Fruit fly (Drosophila melanogaster) whole organism, embryonic: ENCODE data around the gene ND-B18.
A peak's percentile ranks its signal among the peaks of the same experiment; 100 is the strongest.

Source experiments
- Bdp1 ChIP-seq: fragments of 200-800 bp; sonication (Bioruptor generic); optimal IDR thresholded peaks from 3 replicates; lab custom pipeline; 2016; ENCODE audit warnings: missing biosample characterization, missing genetic modification characterization
- BtbVII ChIP-seq: fragments of 200-800 bp; sonication (Bioruptor generic); optimal IDR thresholded peaks from 3 replicates; lab custom pipeline; 2017; ENCODE audit warnings: missing biosample characterization, mild to moderate bottlenecking, missing genetic modification characterization
- CG10366 ChIP-seq: fragments of 200-800 bp; sonication (Bioruptor generic); IDR thresholded peaks from 2 replicates; pipeline ENCODE4 v1.3.6; 2022; ENCODE audit warnings: missing biosample characterization, missing genetic modification characterization
- CG10543 ChIP-seq: fragments of 200-800 bp; sonication (Bioruptor generic); optimal IDR thresholded peaks from 3 replicates; lab custom pipeline; 2017; ENCODE audit warnings: missing biosample characterization, mild to moderate bottlenecking, missing genetic modification characterization, moderate library complexity
- CG11093 ChIP-seq: fragments of 200-800 bp; sonication (Bioruptor generic); IDR thresholded peaks from 3 replicates; pipeline ENCODE4 v1.3.6; 2022; ENCODE audit warnings: missing biosample characterization, missing genetic modification characterization
- CG11560 ChIP-seq: fragments of 200-800 bp; sonication (Bioruptor generic); IDR thresholded peaks from 3 replicates; pipeline ENCODE4 v1.3.6; 2022; ENCODE audit warnings: missing biosample characterization, missing genetic modification characterization
- CG12236 ChIP-seq: fragments of 200-800 bp; sonication (Bioruptor generic); optimal IDR thresholded peaks from 2 replicates; lab custom pipeline; 2016; ENCODE audit warnings: missing biosample characterization, missing genetic modification characterization
- CG12942 ChIP-seq: fragments of 200-800 bp; sonication (Bioruptor generic); optimal IDR thresholded peaks from 3 replicates; lab custom pipeline; 2016; ENCODE audit warnings: missing biosample characterization, missing genetic modification characterization
- CG13287 ChIP-seq: fragments of 200-800 bp; sonication (Bioruptor generic); IDR thresholded peaks from 2 replicates; pipeline ENCODE4 v1.3.6; 2022; ENCODE audit warnings: missing biosample characterization, missing genetic modification characterization; ENCODE audit not compliant: partially characterized antibody
- CG15269 ChIP-seq: fragments of 200-800 bp; sonication (Bioruptor generic); optimal IDR thresholded peaks from 2 replicates; lab custom pipeline; 2018; ENCODE audit warnings: missing biosample characterization, mild to moderate bottlenecking, missing genetic modification characterization, moderate library complexity
- CG15601 ChIP-seq: fragments of 200-800 bp; sonication (Bioruptor generic); optimal IDR thresholded peaks from 3 replicates; lab custom pipeline; 2019; ENCODE audit warnings: missing biosample characterization, mild to moderate bottlenecking, missing genetic modification characterization, moderate library complexity
- CG16779 ChIP-seq: fragments of 200-800 bp; sonication (Bioruptor generic); IDR thresholded peaks from 2 replicates; pipeline ENCODE4 v1.3.6; 2022; ENCODE audit warnings: missing biosample characterization, missing genetic modification characterization
- CG17186 ChIP-seq: fragments of 200-800 bp; sonication (Bioruptor generic); optimal IDR thresholded peaks from 3 replicates; lab custom pipeline; 2017; ENCODE audit warnings: missing biosample characterization, missing genetic modification reagents, missing genetic modification characterization
- CG2129 ChIP-seq: fragments of 200-800 bp; sonication (Bioruptor generic); IDR thresholded peaks from 2 replicates; pipeline ENCODE4 v1.3.6; 2022; ENCODE audit warnings: missing biosample characterization, missing genetic modification characterization; ENCODE audit not compliant: partially characterized antibody
- CG2678 ChIP-seq: fragments of 200-800 bp; sonication (Bioruptor generic); optimal IDR thresholded peaks from 3 replicates; lab custom pipeline; 2019; ENCODE audit warnings: missing biosample characterization, mild to moderate bottlenecking, missing genetic modification characterization, moderate library complexity
- CG43689 ChIP-seq: fragments of 200-800 bp; sonication (Bioruptor generic); IDR thresholded peaks from 2 replicates; pipeline ENCODE4 v1.3.6; 2022; ENCODE audit warnings: missing biosample characterization, missing genetic modification characterization
- CG5180 ChIP-seq: fragments of 200-800 bp; sonication (Bioruptor generic); optimal IDR thresholded peaks from 3 replicates; lab custom pipeline; 2017; ENCODE audit warnings: missing biosample characterization, missing genetic modification characterization, mild to moderate bottlenecking, moderate library complexity, missing genetic modification reagents
- CG6683 ChIP-seq: fragments of 200-800 bp; sonication (Bioruptor generic); optimal IDR thresholded peaks from 2 replicates; lab custom pipeline; 2017; ENCODE audit warnings: missing biosample characterization, mild to moderate bottlenecking, missing genetic modification characterization, missing genetic modification reagents
- CG7357 ChIP-seq: fragments of 200-800 bp; sonication (Bioruptor generic); IDR thresholded peaks from 3 replicates; pipeline ENCODE4 v1.3.6; 2022; ENCODE audit warnings: missing biosample characterization, missing genetic modification characterization
- CG7928 ChIP-seq: fragments of 200-800 bp; sonication (Bioruptor generic); optimal IDR thresholded peaks from 2 replicates; lab custom pipeline; 2017; ENCODE audit warnings: missing biosample characterization, mild to moderate bottlenecking, missing genetic modification characterization
- CG7987 ChIP-seq: fragments of 200-800 bp; sonication (Bioruptor generic); optimal IDR thresholded peaks from 2 replicates; lab custom pipeline; 2018; ENCODE audit warnings: missing biosample characterization, mild to moderate bottlenecking, missing genetic modification characterization, moderate library complexity
- CG8944 ChIP-seq: fragments of 200-800 bp; sonication (Bioruptor generic); optimal IDR thresholded peaks from 3 replicates; lab custom pipeline; 2016; ENCODE audit warnings: missing biosample characterization, missing genetic modification characterization
- CTCF ChIP-seq: fragments of 200-800 bp; sonication (Bioruptor generic); optimal IDR thresholded peaks from 2 replicates; lab custom pipeline; 2017; ENCODE audit warnings: missing biosample characterization, mild to moderate bottlenecking, missing genetic modification characterization, moderate library complexity
- D ChIP-seq, 2 experiments: fragments of 200-800 bp in 1 of 2; fragments of >200 bp in 1 of 2; sonication (Bioruptor generic) in 1 of 2; optimal IDR thresholded peaks; 2 replicates in 1 of 2; 3 replicates in 1 of 2; lab custom pipeline; 2017; ENCODE audit warnings: mild to moderate bottlenecking in 1 of 2, missing biosample characterization in 1 of 2, missing genetic modification characterization in 1 of 2, missing genetic modification reagents in 1 of 2
- Ets97D ChIP-seq: fragments of 200-800 bp; sonication (Bioruptor generic); optimal IDR thresholded peaks from 3 replicates; lab custom pipeline; 2016; ENCODE audit warnings: missing biosample characterization, missing genetic modification characterization
- Fer1 ChIP-seq: fragments of 200-800 bp; sonication (Bioruptor generic); optimal IDR thresholded peaks from 2 replicates; lab custom pipeline; 2017; ENCODE audit warnings: missing biosample characterization, mild to moderate bottlenecking, missing genetic modification characterization
- Fer3 ChIP-seq: fragments of 200-800 bp; sonication (Bioruptor generic); optimal IDR thresholded peaks from 2 replicates; lab custom pipeline; 2018; ENCODE audit warnings: missing biosample characterization, mild to moderate bottlenecking, missing genetic modification characterization, moderate library complexity
- HLHmδ ChIP-seq: fragments of 200-800 bp; sonication (Bioruptor generic); optimal IDR thresholded peaks from 2 replicates; lab custom pipeline; 2018; ENCODE audit warnings: missing biosample characterization, mild to moderate bottlenecking, missing genetic modification characterization, moderate library complexity
- Hr39 ChIP-seq: fragments of >200 bp; optimal IDR thresholded peaks from 2 replicates; lab custom pipeline; 2017
- Max ChIP-seq: fragments of 200-800 bp; sonication (Bioruptor generic); optimal IDR thresholded peaks from 2 replicates; lab custom pipeline; 2016; ENCODE audit warnings: missing biosample characterization, mild to moderate bottlenecking, missing genetic modification characterization
- Meics ChIP-seq: fragments of 200-800 bp; sonication (Bioruptor generic); optimal IDR thresholded peaks from 2 replicates; lab custom pipeline; 2017; ENCODE audit warnings: missing biosample characterization, mild to moderate bottlenecking, missing genetic modification characterization
- Oaz ChIP-seq: fragments of 200-800 bp; sonication (Bioruptor generic); IDR thresholded peaks from 2 replicates; pipeline ENCODE4 v1.3.6; 2022; ENCODE audit warnings: missing biosample characterization, missing genetic modification characterization
- Sox100B ChIP-seq: fragments of 200-800 bp; sonication (Bioruptor generic); optimal IDR thresholded peaks from 3 replicates; lab custom pipeline; 2018; ENCODE audit warnings: missing biosample characterization, mild to moderate bottlenecking, missing genetic modification characterization
- Sox102F ChIP-seq: fragments of 200-800 bp; sonication (Bioruptor generic); optimal IDR thresholded peaks from 2 replicates; lab custom pipeline; 2018; ENCODE audit warnings: missing biosample characterization, mild to moderate bottlenecking, missing genetic modification characterization, moderate library complexity
- bsh ChIP-seq, 2 experiments: fragments of 200-800 bp; sonication (Bioruptor generic); optimal IDR thresholded peaks; 2 replicates each; lab custom pipeline; 2017 to 2018; ENCODE audit warnings: mild to moderate bottlenecking in 2 of 2, missing biosample characterization in 2 of 2, missing genetic modification characterization in 2 of 2, moderate library complexity in 1 of 2
- cg ChIP-seq: fragments of 200-800 bp; sonication (Bioruptor generic); optimal IDR thresholded peaks from 3 replicates; lab custom pipeline; 2019; ENCODE audit warnings: missing biosample characterization, mild to moderate bottlenecking, missing genetic modification characterization, moderate library complexity
- crp ChIP-seq, 2 experiments: fragments of 200-800 bp; sonication (Bioruptor generic); optimal IDR thresholded peaks; 2 replicates in 1 of 2; 3 replicates in 1 of 2; lab custom pipeline; 2017; ENCODE audit warnings: missing biosample characterization in 2 of 2, missing genetic modification characterization in 2 of 2, mild to moderate bottlenecking in 1 of 2, moderate library complexity in 1 of 2
- dm ChIP-seq: fragments of 200-800 bp; sonication (Bioruptor generic); optimal IDR thresholded peaks from 3 replicates; lab custom pipeline; 2016; ENCODE audit warnings: missing biosample characterization, missing genetic modification characterization
- emc ChIP-seq: fragments of 200-800 bp; sonication (Bioruptor generic); optimal IDR thresholded peaks from 2 replicates; lab custom pipeline; 2016; ENCODE audit warnings: missing biosample characterization, missing genetic modification characterization
- ems ChIP-seq: fragments of 200-800 bp; sonication (Bioruptor generic); optimal IDR thresholded peaks from 3 replicates; lab custom pipeline; 2016; ENCODE audit warnings: missing biosample characterization, missing genetic modification characterization
- en ChIP-seq: fragments of 200-800 bp; sonication (Bioruptor generic); optimal IDR thresholded peaks from 2 replicates; lab custom pipeline; 2016; ENCODE audit warnings: missing biosample characterization, missing genetic modification characterization
- fd3F ChIP-seq: fragments of 200-800 bp; sonication (Bioruptor generic); optimal IDR thresholded peaks from 2 replicates; lab custom pipeline; 2018; ENCODE audit warnings: missing biosample characterization, mild to moderate bottlenecking, missing genetic modification characterization, moderate library complexity
- gcm ChIP-seq: fragments of 200-800 bp; sonication (Bioruptor generic); optimal IDR thresholded peaks from 2 replicates; lab custom pipeline; 2019; ENCODE audit warnings: missing biosample characterization, mild to moderate bottlenecking, missing genetic modification characterization, moderate library complexity
- grau ChIP-seq: fragments of 200-800 bp; optimal IDR thresholded peaks from 3 replicates; lab custom pipeline; 2019; ENCODE audit warnings: missing biosample characterization, mild to moderate bottlenecking, missing genetic modification characterization, moderate library complexity
- luna ChIP-seq: fragments of 200-800 bp; sonication (Bioruptor generic); optimal IDR thresholded peaks from 2 replicates; lab custom pipeline; 2016; ENCODE audit warnings: missing biosample characterization, missing genetic modification characterization
- mirr ChIP-seq: fragments of 200-800 bp; sonication (Bioruptor generic); optimal IDR thresholded peaks from 3 replicates; lab custom pipeline; 2018; ENCODE audit warnings: missing biosample characterization, mild to moderate bottlenecking, missing genetic modification characterization
- phol ChIP-seq: fragments of 200-800 bp; sonication (Bioruptor generic); optimal IDR thresholded peaks from 3 replicates; lab custom pipeline; 2018; ENCODE audit warnings: missing biosample characterization, mild to moderate bottlenecking, missing genetic modification characterization, moderate library complexity
- pnt ChIP-seq: fragments of 200-800 bp; sonication (Bioruptor generic); optimal IDR thresholded peaks from 3 replicates; lab custom pipeline; 2016; ENCODE audit warnings: missing biosample characterization, missing genetic modification characterization
- sd ChIP-seq: fragments of 200-800 bp; sonication (Bioruptor generic); optimal IDR thresholded peaks from 3 replicates; lab custom pipeline; 2018; ENCODE audit warnings: missing biosample characterization, mild to moderate bottlenecking, missing genetic modification characterization, moderate library complexity
- slp2 ChIP-seq: fragments of 200-800 bp; sonication (Bioruptor generic); optimal IDR thresholded peaks from 2 replicates; lab custom pipeline; 2016; ENCODE audit warnings: missing biosample characterization, missing genetic modification characterization
- ssp ChIP-seq: fragments of 200-800 bp; sonication (Bioruptor generic); IDR thresholded peaks from 2 replicates; pipeline ENCODE4 v1.3.6; 2022; ENCODE audit warnings: missing biosample characterization, missing genetic modification characterization
- ttk ChIP-seq: fragments of 200-800 bp; sonication (Bioruptor generic); IDR thresholded peaks from 2 replicates; pipeline ENCODE4 v2.1.2; 2022; ENCODE audit warnings: missing biosample characterization, missing genetic modification characterization

Gene ND-B18

dm6 chrX:15026897-15027296 lies 36.6 kb upstream of the ND-B18 start:
- TF ChIP-seq Fer1 (GFP tag; lab: Kevin White, UChicago) (no peak), luna (GFP tag; lab: Kevin White, UChicago) (no peak), pnt (GFP tag; lab: Kevin White, UChicago) (peak; percentile 5), Max (GFP tag; lab: Kevin White, UChicago) (no peak), CG7357 (no peak), gcm (GFP tag; lab: Kevin White, UChicago) (no peak), HLHmδ (GFP tag; lab: Kevin White, UChicago) (no peak), bsh (GFP tag; optimal IDR thresholded peaks at IDR 0.05; lab: Kevin White, UChicago) (peak in 1 of 2 experiments; percentile 32), ems (GFP tag; lab: Kevin White, UChicago) (no peak), CG17186 (GFP tag; lab: Kevin White, UChicago) (no peak), dm (GFP tag; lab: Kevin White, UChicago) (no peak), CG12236 (GFP tag; lab: Kevin White, UChicago) (no peak), sd (peak; percentile 42), CG15269 (tag; lab: Kevin White, UChicago) (peak; percentile 24), Fer3 (tag; lab: Kevin White, UChicago) (no peak), Hr39 (lab: Kevin White, UChicago) (no peak), BtbVII (GFP tag; lab: Kevin White, UChicago) (no peak), Ets97D (no peak), CG15601 (tag; lab: Kevin White, UChicago) (no peak), emc (GFP tag; lab: Kevin White, UChicago) (no peak), CG10543 (no peak), CG8944 (GFP tag; lab: Kevin White, UChicago) (no peak), CG10366 (GFP tag; lab: Robert Waterston, UW) (no peak), ssp (GFP tag; lab: Robert Waterston, UW) (no peak), CG11560 (tag; lab: Robert Waterston, UW) (no peak), CG16779 (GFP tag; lab: Robert Waterston, UW) (no peak), CG7987 (no peak), slp2 (GFP tag; lab: Kevin White, UChicago) (no peak), mirr (GFP tag; lab: Kevin White, UChicago) (no peak), CTCF (GFP tag; lab: Kevin White, UChicago) (no peak), Sox100B (GFP tag; lab: Kevin White, UChicago) (no peak), phol (peak; percentile 28), CG13287 (no peak), Bdp1 (GFP tag; lab: Kevin White, UChicago) (no peak), CG2678 (tag; lab: Kevin White, UChicago) (peak; percentile 17), Sox102F (GFP tag; lab: Kevin White, UChicago) (peak; percentile 45), en (peak; percentile 10), Meics (GFP tag; lab: Kevin White, UChicago) (no peak), grau (no peak), CG2129 (GFP tag; lab: Robert Waterston, UW) (no peak), CG11093 (GFP tag; lab: Robert Waterston, UW) (no peak), crp (GFP tag; optimal IDR thresholded peaks at IDR 0.05; lab: Kevin White, UChicago) (no peak), CG6683 (GFP tag; lab: Kevin White, UChicago) (no peak), D (optimal IDR thresholded peaks at IDR 0.05; lab: Kevin White, UChicago) (no peak), D (GFP tag; optimal IDR thresholded peaks at IDR 0.05; lab: Kevin White, UChicago) (no peak), CG43689 (GFP tag; lab: Robert Waterston, UW) (no peak), Oaz (GFP tag; lab: Robert Waterston, UW) (no peak), CG5180 (GFP tag; lab: Kevin White, UChicago) (no peak), CG12942 (GFP tag; lab: Kevin White, UChicago) (no peak), CG7928 (no peak), fd3F (GFP tag; lab: Kevin White, UChicago) (no peak), cg (GFP tag; lab: Kevin White, UChicago) (no peak), ttk (no peak)
